ENCODE assay signal across 2 fruit fly cellular contexts in genomic region chrX:5552805-5553204, dm6.
TF ChIP-seq lines count a peak whose summit lies in the region.

No protein-coding gene starts in this region.

- no peak for TF ChIP-seq CTCF in whole organism, embryonic (GFP tag; optimal IDR thresholded peaks at IDR 0.05; lab: Kevin White, UChicago)

TF ChIP-seq in whole organism, embryonic, 481 proteins besides CTCF, POLR2A, EP300 and RAD21:
- no peak for TF ChIP-seq slp2 (GFP tag; optimal IDR thresholded peaks at IDR 0.05; lab: Kevin White, UChicago)
- no peak for TF ChIP-seq Atf6 (GFP tag; IDR thresholded peaks at IDR 0.05; lab: Robert Waterston, UW)
- TF ChIP-seq kni (GFP tag; optimal IDR thresholded peaks at IDR 0.05; lab: Kevin White, UChicago) = no peak
- TF ChIP-seq gsb-n (tag; optimal IDR thresholded peaks at IDR 0.05; lab: Kevin White, UChicago) = peak; percentile 23
- no peak for TF ChIP-seq Blimp-1 (GFP tag; optimal IDR thresholded peaks at IDR 0.05; lab: Kevin White, UChicago)
- TF ChIP-seq Dip2 (GFP tag; IDR thresholded peaks at IDR 0.05; lab: Robert Waterston, UW) = no peak
- peak; percentile 48 for TF ChIP-seq CG1832 (GFP tag; optimal IDR thresholded peaks at IDR 0.05; lab: Kevin White, UChicago)
- no peak for TF ChIP-seq fru (optimal IDR thresholded peaks at IDR 0.05; lab: Kevin White, UChicago)
- no peak for TF ChIP-seq CG9727 (GFP tag; optimal IDR thresholded peaks at IDR 0.05; lab: Kevin White, UChicago)
- no peak for TF ChIP-seq CG30020 (tag; optimal IDR thresholded peaks at IDR 0.05; lab: Kevin White, UChicago)
- TF ChIP-seq Chrac-16 (GFP tag; optimal IDR thresholded peaks at IDR 0.05; lab: Kevin White, UChicago) = no peak
- TF ChIP-seq Hr39 (optimal IDR thresholded peaks at IDR 0.05; lab: Kevin White, UChicago) = peak; percentile 95
- peak; percentile 19 for TF ChIP-seq cg (GFP tag; optimal IDR thresholded peaks at IDR 0.05; lab: Kevin White, UChicago)

TF ChIP-seq in whole organism, wandering third instar larva, 38 proteins besides CTCF, POLR2A, EP300 and RAD21:
- TF ChIP-seq sage (GFP tag; optimal IDR thresholded peaks at IDR 0.05; lab: Kevin White, UChicago) (no peak), pan (optimal IDR thresholded peaks at IDR 0.05; lab: Kevin White, UChicago) (peak; percentile 48), ey (GFP tag; optimal IDR thresholded peaks at IDR 0.05; lab: Kevin White, UChicago) (no peak), CrebA (GFP tag; optimal IDR thresholded peaks at IDR 0.05; lab: Kevin White, UChicago; ENCODE audit: borderline replicate concordance) (no peak), Dfd (GFP tag; optimal IDR thresholded peaks at IDR 0.05; lab: Kevin White, UChicago) (peak; percentile 74)

Comparison
In these comparisons a context has a peak if more than half of its experiments do, and no peak if none do; other contexts are left out.
1. Of the 10 proteins assayed by ChIP-seq in both whole organism, embryonic and whole organism, wandering third instar larva: peak only in whole organism, embryonic: none; only in whole organism, wandering third instar larva: Dfd and pan; in both: none; in neither: 8.